Fruit fly (Drosophila melanogaster) whole organism, wandering third instar larva: Measurements from ENCODE around the gene CG32109.

Source experiments
- Abd-B ChIP-seq: fragments of >200 bp; optimal IDR thresholded peaks from 2 replicates; lab custom pipeline; 2017; ENCODE audit warnings: missing biosample characterization, missing genetic modification characterization
- CrebA ChIP-seq: fragments of 200-800 bp; sonication (Bioruptor generic); optimal IDR thresholded peaks from 2 replicates; lab custom pipeline; 2016; ENCODE audit warnings: missing biosample characterization, mild to moderate bottlenecking, missing genetic modification characterization, borderline replicate concordance
- Dfd ChIP-seq: fragments of >200 bp; optimal IDR thresholded peaks from 2 replicates; lab custom pipeline; 2017; ENCODE audit warnings: missing biosample characterization, missing genetic modification characterization
- GATAd ChIP-seq: sonication (Bioruptor generic); optimal IDR thresholded peaks from 2 replicates; lab custom pipeline; 2016; ENCODE audit warnings: missing biosample characterization, missing genetic modification characterization
- HLH106 ChIP-seq: fragments of 200-800 bp; optimal IDR thresholded peaks from 3 replicates; lab custom pipeline; 2019; ENCODE audit warnings: missing biosample characterization, mild to moderate bottlenecking, missing genetic modification characterization, moderate library complexity
- Hr78 ChIP-seq: fragments of >200 bp; optimal IDR thresholded peaks from 2 replicates; lab custom pipeline; 2017; ENCODE audit warnings: missing biosample characterization, missing genetic modification characterization
- Myc ChIP-seq: fragments of >200 bp; optimal IDR thresholded peaks from 2 replicates; lab custom pipeline; 2017
- br ChIP-seq: fragments of 200-800 bp; sonication (Bioruptor generic); optimal IDR thresholded peaks from 2 replicates; lab custom pipeline; 2016; ENCODE audit warnings: missing biosample characterization, missing genetic modification characterization
- foxo ChIP-seq, 2 experiments: fragments of 200-800 bp; sonication (Bioruptor generic); optimal IDR thresholded peaks; 2 replicates in 1 of 2; 3 replicates in 1 of 2; lab custom pipeline; 2016 to 2017; ENCODE audit warnings: missing biosample characterization in 2 of 2, missing genetic modification characterization in 2 of 2
- lola ChIP-seq: fragments of >200 bp; optimal IDR thresholded peaks from 2 replicates; lab custom pipeline; 2017; ENCODE audit warnings: missing biosample characterization, missing genetic modification characterization
- pan ChIP-seq: fragments of >200 bp; optimal IDR thresholded peaks from 2 replicates; lab custom pipeline; 2017

- no peak for TF ChIP-seq GATAd (GFP tag; lab: Kevin White, UChicago)
- TF ChIP-seq Myc (lab: Kevin White, UChicago) = no peak
- TF ChIP-seq HLH106 = no peak
- TF ChIP-seq CrebA = no peak
- no peak for TF ChIP-seq Abd-B (GFP tag; lab: Kevin White, UChicago)
- no peak for TF ChIP-seq foxo (GFP tag; optimal IDR thresholded peaks at IDR 0.05; lab: Kevin White, UChicago)
- no peak for TF ChIP-seq lola (GFP tag; lab: Kevin White, UChicago)
- TF ChIP-seq Dfd (GFP tag; lab: Kevin White, UChicago) = no peak
- no peak for TF ChIP-seq Hr78 (GFP tag; lab: Kevin White, UChicago)
- TF ChIP-seq br (GFP tag; lab: Kevin White, UChicago) = no peak
- TF ChIP-seq pan (lab: Kevin White, UChicago) = no peak
These were observed 33.5 kb downstream of the CG32109 start, which contains the start of gene CG32106 for dm6 chr3L:12778616-12779015.
